Worm (Caenorhabditis elegans) whole organism, mixed stage, embryonic: ENCODE measurements around the gene F45G2.8.

Experiments used
- M03D4.4 ChIP-seq: sonication (generic microtip); optimal IDR thresholded peaks from 2 replicates; lab custom pipeline; 2017; ENCODE audit warnings: mild to moderate bottlenecking, missing genetic modification characterization, missing compliant biosample characterization
- bed-3 ChIP-seq: fragments of 200-800 bp; sonication (Bioruptor generic); optimal IDR thresholded peaks from 3 replicates; lab custom pipeline; 2018; ENCODE audit warnings: mild to moderate bottlenecking, missing genetic modification characterization, moderate library complexity, missing compliant biosample characterization
- blmp-1 ChIP-seq: fragments of 150-350 bp; optimal IDR thresholded peaks from 2 replicates; lab custom pipeline; 2014; ENCODE audit warnings: missing biosample characterization, missing genetic modification characterization
- ceh-39 ChIP-seq: fragments of 150-350 bp; optimal IDR thresholded peaks from 2 replicates; lab custom pipeline; 2014; ENCODE audit warnings: missing biosample characterization, missing genetic modification characterization
- ceh-43 ChIP-seq: fragments of 200-800 bp; sonication (Bioruptor generic); optimal IDR thresholded peaks from 2 replicates; lab custom pipeline; 2018; ENCODE audit warnings: mild to moderate bottlenecking, missing genetic modification characterization, moderate library complexity, missing compliant biosample characterization
- ceh-83 ChIP-seq: fragments of 200-800 bp; sonication (Bioruptor generic); optimal IDR thresholded peaks from 2 replicates; lab custom pipeline; 2018; ENCODE audit warnings: mild to moderate bottlenecking, missing genetic modification characterization, missing compliant biosample characterization
- ces-1 ChIP-seq: fragments of 150-350 bp; optimal IDR thresholded peaks from 2 replicates; lab custom pipeline; 2014; ENCODE audit warnings: missing biosample characterization, missing genetic modification reagents, missing genetic modification characterization
- cnd-1 ChIP-seq: fragments of 200-800 bp; sonication (Bioruptor generic); optimal IDR thresholded peaks from 2 replicates; lab custom pipeline; 2018; ENCODE audit warnings: mild to moderate bottlenecking, missing genetic modification characterization, missing compliant biosample characterization
- drap-1 ChIP-seq: fragments of 200-800 bp; sonication (Bioruptor generic); optimal IDR thresholded peaks from 3 replicates; lab custom pipeline; 2018; ENCODE audit warnings: mild to moderate bottlenecking, missing genetic modification characterization, missing compliant biosample characterization
- elt-1 ChIP-seq: sonication (generic microtip); optimal IDR thresholded peaks from 2 replicates; lab custom pipeline; 2017; ENCODE audit warnings: missing genetic modification characterization, mild to moderate bottlenecking, missing compliant biosample characterization, antibody characterized with exemption, moderate library complexity, borderline replicate concordance; ENCODE audit not compliant: insufficient read depth
- flh-1 ChIP-seq: fragments of 200-800 bp; sonication (Bioruptor generic); optimal IDR thresholded peaks from 2 replicates; lab custom pipeline; 2018; ENCODE audit warnings: mild to moderate bottlenecking, missing genetic modification characterization, moderate library complexity, missing compliant biosample characterization
- ham-2 ChIP-seq: fragments of 200-800 bp; sonication (Bioruptor generic); optimal IDR thresholded peaks from 2 replicates; lab custom pipeline; 2018; ENCODE audit warnings: mild to moderate bottlenecking, missing genetic modification characterization, missing compliant biosample characterization
- hlh-1 ChIP-seq: fragments of 150-350 bp; optimal IDR thresholded peaks from 2 replicates; lab custom pipeline; 2014; ENCODE audit warnings: missing biosample characterization, missing genetic modification reagents, missing genetic modification characterization
- lin-13 ChIP-seq: fragments of 150-350 bp; optimal IDR thresholded peaks from 2 replicates; lab custom pipeline; 2014; ENCODE audit warnings: missing biosample characterization, missing genetic modification characterization
- lin-32 ChIP-seq: fragments of 200-800 bp; sonication (Bioruptor generic); optimal IDR thresholded peaks from 2 replicates; lab custom pipeline; 2018; ENCODE audit warnings: mild to moderate bottlenecking, missing genetic modification characterization, missing compliant biosample characterization
- lsy-2 ChIP-seq: fragments of 150-350 bp; optimal IDR thresholded peaks from 2 replicates; lab custom pipeline; 2014; ENCODE audit warnings: missing biosample characterization, missing genetic modification characterization
- mab-5 ChIP-seq: fragments of 150-350 bp; optimal IDR thresholded peaks from 2 replicates; lab custom pipeline; 2014; ENCODE audit warnings: missing biosample characterization, missing genetic modification characterization
- mep-1 ChIP-seq: fragments of 150-350 bp; optimal IDR thresholded peaks from 2 replicates; lab custom pipeline; 2017; ENCODE audit warnings: missing biosample characterization, missing genetic modification reagents, missing genetic modification characterization, inconsistent platforms
- mls-2 ChIP-seq: sonication (generic microtip); optimal IDR thresholded peaks from 2 replicates; lab custom pipeline; 2016; ENCODE audit warnings: mild to moderate bottlenecking, missing genetic modification characterization, moderate library complexity, missing compliant biosample characterization
- nhr-12 ChIP-seq: fragments of 150-350 bp; optimal IDR thresholded peaks from 2 replicates; lab custom pipeline; 2014; ENCODE audit warnings: missing biosample characterization, missing genetic modification characterization
- nhr-2 ChIP-seq: fragments of 150-350 bp; optimal IDR thresholded peaks from 2 replicates; lab custom pipeline; 2014; ENCODE audit warnings: missing biosample characterization, missing genetic modification characterization
- nhr-237 ChIP-seq: fragments of 150-350 bp; optimal IDR thresholded peaks from 2 replicates; lab custom pipeline; 2014; ENCODE audit warnings: missing biosample characterization, missing genetic modification characterization
- nhr-28 ChIP-seq: fragments of 150-350 bp; optimal IDR thresholded peaks from 2 replicates; lab custom pipeline; 2014; ENCODE audit warnings: missing biosample characterization, missing genetic modification characterization
- nhr-76 ChIP-seq: sonication (generic microtip); optimal IDR thresholded peaks from 2 replicates; lab custom pipeline; 2017; ENCODE audit warnings: missing biosample characterization, missing genetic modification characterization
- pha-4 ChIP-seq: fragments of 150-350 bp; optimal IDR thresholded peaks from 2 replicates; lab custom pipeline; 2018; ENCODE audit warnings: missing biosample characterization, missing genetic modification reagents, missing genetic modification characterization
- snpc-4 ChIP-seq: fragments of 150-350 bp; optimal IDR thresholded peaks from 2 replicates; lab custom pipeline; 2014; ENCODE audit warnings: missing biosample characterization, missing genetic modification characterization
- sptf-1 ChIP-seq: sonication (generic microtip); optimal IDR thresholded peaks from 2 replicates; lab custom pipeline; 2017; ENCODE audit warnings: mild to moderate bottlenecking, missing genetic modification characterization, moderate library complexity, missing compliant biosample characterization
- unc-120 ChIP-seq: sonication (generic microtip); optimal IDR thresholded peaks from 2 replicates; lab custom pipeline; 2017; ENCODE audit warnings: missing genetic modification characterization, missing compliant biosample characterization; ENCODE audit not compliant: poor library complexity, severe bottlenecking
- unc-62 ChIP-seq: fragments of 150-350 bp; optimal IDR thresholded peaks from 2 replicates; lab custom pipeline; 2014; ENCODE audit warnings: missing biosample characterization, missing genetic modification reagents, missing genetic modification characterization
- zip-8 ChIP-seq: fragments of 150-350 bp; optimal IDR thresholded peaks from 2 replicates; lab custom pipeline; 2014; ENCODE audit warnings: missing biosample characterization, missing genetic modification characterization
- ztf-11 ChIP-seq: fragments of 150-350 bp; optimal IDR thresholded peaks from 2 replicates; lab custom pipeline; 2014; ENCODE audit warnings: missing biosample characterization, missing genetic modification characterization

The F45G2.8 gene

DNA sequence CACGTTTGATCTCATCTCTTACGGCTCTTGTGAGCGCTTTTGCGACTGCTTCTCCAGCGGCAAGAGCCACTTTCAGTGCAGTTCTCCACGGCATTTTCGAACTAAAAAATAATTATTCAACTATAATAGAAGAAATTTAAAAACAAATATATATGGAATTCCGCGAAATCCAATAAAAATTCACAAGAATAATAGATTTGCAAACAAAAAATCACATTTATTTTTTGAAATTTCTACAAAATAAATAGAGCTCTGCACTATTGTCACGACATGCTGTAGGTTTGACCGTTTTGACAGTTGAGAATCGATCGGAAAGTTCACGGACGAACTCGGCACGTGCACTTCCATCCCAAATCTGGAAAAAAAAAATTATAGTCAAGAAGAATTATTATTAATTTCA, at the start of gene F45G2.8:
Gene F45G2.8, minus strand, starts transcription at position 101 of the 400 bp plus-strand sequence.
- TF ChIP-seq drap-1 (GFP tag; lab: Kevin White, UChicago) = no peak

DNA sequence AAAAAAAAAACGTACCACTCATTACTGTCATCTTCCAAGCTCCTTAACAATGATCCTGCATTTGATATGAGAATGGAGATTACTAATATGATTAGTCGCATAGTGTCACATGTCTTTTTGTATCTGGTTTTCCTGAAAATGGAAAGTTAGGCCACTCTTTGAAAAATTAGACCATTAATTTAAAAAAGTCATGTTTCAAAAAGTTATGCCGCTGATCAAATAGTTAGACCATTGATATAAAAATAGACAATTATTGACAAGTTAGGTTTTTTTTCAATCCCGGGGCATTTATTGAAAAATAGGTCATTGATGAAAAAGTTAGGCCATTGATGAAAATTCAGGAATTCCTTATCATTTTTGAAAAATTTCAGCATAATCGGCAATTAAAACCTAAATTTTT, 48.6 kb upstream of the F45G2.8 start, which contains the start of gene acc-4:
Gene acc-4, minus strand, starts transcription at position 101 of the 400 bp plus-strand sequence.
- TF ChIP-seq ceh-39 (tag; lab: Kevin White, UChicago) (no peak), ceh-43 (no peak), nhr-76 (no peak), nhr-28 (tag; lab: Kevin White, UChicago) (no peak), ces-1 (GFP tag; lab: Kevin White, UChicago) (no peak), elt-1 (no peak), blmp-1 (tag; lab: Kevin White, UChicago) (no peak), ceh-83 (GFP tag; lab: Kevin White, UChicago) (no peak), nhr-12 (tag; lab: Kevin White, UChicago) (no peak), pha-4 (tag; lab: Kevin White, UChicago) (no peak), flh-1 (GFP tag; lab: Kevin White, UChicago) (no peak), sptf-1 (tag; lab: Kevin White, UChicago) (no peak), lin-13 (no peak), zip-8 (no peak)

DNA sequence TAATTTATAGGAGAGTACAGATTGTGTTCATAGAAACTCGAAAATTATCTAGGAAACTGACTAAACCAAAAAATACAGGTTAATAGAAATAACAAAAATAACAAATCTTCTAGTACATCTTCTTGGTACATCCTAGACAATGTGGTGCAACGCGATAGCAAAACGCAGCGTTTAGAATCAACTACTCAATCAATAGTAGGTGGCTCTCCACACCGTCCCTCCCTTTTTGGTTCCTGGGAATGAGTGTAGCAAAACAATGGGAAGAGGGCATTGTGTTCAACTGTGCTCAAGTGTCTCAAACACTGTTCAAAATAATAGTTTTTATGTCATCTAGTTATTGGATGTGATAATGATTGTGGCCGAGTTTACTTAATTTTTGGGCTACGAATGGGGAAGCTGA, 41.2 kb upstream of the F45G2.8 start, which contains the start of gene T27E9.6:
Gene T27E9.6, minus strand, starts transcription at position 101 of the 400 bp plus-strand sequence.
- TF ChIP-seq lin-32 (GFP tag; lab: Kevin White, UChicago) (no peak), M03D4.4 (tag; lab: Kevin White, UChicago) (no peak), hlh-1 (tag; lab: Kevin White, UChicago) (no peak), ham-2 (GFP tag; lab: Kevin White, UChicago) (no peak), lin-13 (no peak), elt-1 (no peak)

DNA sequence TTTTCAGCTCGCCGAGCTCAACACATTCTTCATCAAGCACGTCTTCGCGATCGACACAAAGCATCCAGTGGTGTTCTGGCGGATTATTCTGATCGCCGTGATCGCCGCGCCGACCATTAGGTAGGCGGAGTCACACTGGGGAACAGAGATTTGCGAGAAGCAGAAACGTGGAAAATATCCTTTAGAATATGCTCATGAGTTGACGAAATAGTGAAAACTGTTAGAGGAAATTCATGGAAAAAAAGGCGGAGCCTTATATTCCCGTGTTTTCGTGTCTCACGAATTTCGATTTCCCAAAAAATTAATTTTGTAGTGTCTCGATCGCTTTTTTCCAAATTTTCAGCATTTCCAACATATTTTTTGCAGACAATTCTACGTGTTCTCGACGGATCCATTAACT, 39.0 kb upstream of the F45G2.8 start:
- TF ChIP-seq cnd-1 (tag; lab: Kevin White, UChicago) = peak; percentile 54
- no peak for TF ChIP-seq elt-1

DNA sequence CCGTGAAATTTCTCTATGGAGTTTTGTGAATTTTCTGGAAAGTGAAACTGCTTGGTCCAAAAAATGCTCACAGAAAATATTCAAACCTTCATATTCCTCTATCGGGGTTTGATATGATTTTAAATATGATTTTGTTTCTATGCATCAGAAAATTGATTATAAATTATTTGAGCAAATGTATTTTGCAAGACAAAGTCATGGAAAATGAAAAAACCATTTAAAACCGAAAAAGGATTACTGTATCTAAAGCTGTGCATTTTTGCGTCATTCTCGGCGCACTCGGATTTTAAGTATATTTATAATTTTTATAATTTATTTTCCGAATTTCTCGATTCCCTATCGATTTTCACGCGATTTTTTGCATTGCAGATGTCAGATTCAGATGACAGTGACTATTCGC, 36.0 kb upstream of the F45G2.8 start, which contains the start of gene pssy-2:
Gene pssy-2, plus strand, starts transcription at position 301 of the 400 bp plus-strand sequence.
- TF ChIP-seq ham-2 (GFP tag; lab: Kevin White, UChicago) (no peak), mab-5 (no peak), flh-1 (GFP tag; lab: Kevin White, UChicago) (no peak), bed-3 (GFP tag; lab: Kevin White, UChicago) (no peak), nhr-2 (tag; lab: Kevin White, UChicago) (no peak), mls-2 (no peak), elt-1 (no peak), sptf-1 (tag; lab: Kevin White, UChicago) (no peak), ces-1 (GFP tag; lab: Kevin White, UChicago) (no peak), unc-62 (GFP tag; lab: Kevin White, UChicago) (no peak)

DNA sequence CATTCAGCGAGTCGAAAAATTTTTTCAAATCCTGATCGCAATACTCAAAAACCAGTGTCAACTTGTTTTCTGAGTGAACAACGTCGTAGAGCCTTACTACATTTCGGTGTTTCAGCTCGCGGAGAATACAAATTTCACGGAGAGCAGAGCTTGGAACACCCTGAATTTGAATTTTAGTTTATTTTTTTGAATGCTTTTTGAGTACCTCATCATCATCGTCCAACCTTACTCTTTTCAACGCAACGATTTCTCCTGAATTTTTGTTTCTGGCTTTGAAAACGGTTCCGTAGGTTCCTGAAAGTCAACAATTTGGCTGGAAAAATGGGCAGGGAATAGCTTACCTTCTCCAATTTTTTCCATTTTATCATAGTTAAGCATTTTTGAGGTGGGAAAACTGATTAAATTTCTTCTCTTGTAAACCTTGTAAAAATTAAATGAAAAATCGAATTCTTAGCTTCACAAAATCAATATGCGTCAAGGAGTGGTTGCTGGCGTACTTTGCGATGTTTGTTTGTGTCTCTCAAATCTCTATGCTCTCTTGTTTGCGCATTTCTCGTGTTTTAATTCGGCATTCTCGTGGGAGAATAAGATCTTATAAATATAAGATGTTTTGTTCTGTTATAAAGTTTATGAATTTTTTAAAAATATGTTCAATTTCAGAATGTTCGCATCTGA, 30.6 kb upstream of the F45G2.8 start, which contains the start of gene cdk-5:
Gene cdk-5, minus strand, starts transcription at position 425 of the 675 bp plus-strand sequence.
- TF ChIP-seq M03D4.4 (tag; lab: Kevin White, UChicago) (no peak), ceh-39 (tag; lab: Kevin White, UChicago) (peak; percentile 61), bed-3 (GFP tag; lab: Kevin White, UChicago) (no peak), mls-2 (no peak), flh-1 (GFP tag; lab: Kevin White, UChicago) (no peak), nhr-76 (no peak), unc-62 (GFP tag; lab: Kevin White, UChicago) (peak; percentile 20), nhr-28 (tag; lab: Kevin White, UChicago) (no peak), elt-1 (no peak), unc-120 (tag; lab: Kevin White, UChicago) (no peak), lsy-2 (peak; percentile 86), ztf-11 (tag; lab: Kevin White, UChicago) (no peak), nhr-237 (tag; lab: Kevin White, UChicago) (peak; percentile 76), lin-13 (peak; percentile 72), nhr-12 (tag; lab: Kevin White, UChicago) (no peak), drap-1 (GFP tag; lab: Kevin White, UChicago) (peak; percentile 1), mep-1 (tag; lab: Kevin White, UChicago) (peak; percentile 76), cnd-1 (tag; lab: Kevin White, UChicago) (no peak), nhr-2 (tag; lab: Kevin White, UChicago) (peak; percentile 38), ces-1 (GFP tag; lab: Kevin White, UChicago) (peak; percentile 97), ceh-83 (GFP tag; lab: Kevin White, UChicago) (no peak), ham-2 (GFP tag; lab: Kevin White, UChicago) (no peak), sptf-1 (tag; lab: Kevin White, UChicago) (peak; percentile 39), snpc-4 (tag; lab: Kevin White, UChicago) (no peak), hlh-1 (tag; lab: Kevin White, UChicago) (peak; percentile 8), zip-8 (no peak), pha-4 (tag; lab: Kevin White, UChicago) (peak; percentile 95)
